Worm (Caenorhabditis elegans) whole organism, L4 larva: ENCODE data around the gene Y41C4A.9.

Experiments
- ZK337.2 ChIP-seq: fragments of 200-800 bp; sonication (Bioruptor generic); IDR thresholded peaks from 2 replicates; pipeline ENCODE4 v1.3.6; 2022; ENCODE audit warnings: missing genetic modification reagents, missing genetic modification characterization, missing compliant biosample characterization
- dmd-9 ChIP-seq: fragments of 200-800 bp; sonication (Bioruptor generic); IDR thresholded peaks from 2 replicates; pipeline ENCODE4 v1.3.6; 2022; ENCODE audit warnings: missing genetic modification reagents, missing genetic modification characterization, missing compliant biosample characterization
- lin-1 ChIP-seq: fragments of 200-800 bp; sonication (Bioruptor generic); IDR thresholded peaks from 2 replicates; pipeline ENCODE4 v1.3.6; 2022; ENCODE audit warnings: missing genetic modification reagents, missing genetic modification characterization, missing compliant biosample characterization
- mxl-2 ChIP-seq: fragments of 200-800 bp; sonication (Bioruptor generic); conservative IDR thresholded peaks from 2 replicates; pipeline ENCODE4 v1.3.6; 2022; ENCODE audit warnings: missing genetic modification reagents, missing genetic modification characterization, missing compliant biosample characterization
- nhr-48 ChIP-seq: sonication (generic microtip); optimal IDR thresholded peaks from 2 replicates; lab custom pipeline; 2016; ENCODE audit warnings: mild to moderate bottlenecking, missing genetic modification characterization, missing compliant biosample characterization
- zag-1 ChIP-seq: fragments of 150-350 bp; optimal IDR thresholded peaks from 2 replicates; lab custom pipeline; 2014; ENCODE audit warnings: missing biosample characterization, missing genetic modification characterization

DNA sequence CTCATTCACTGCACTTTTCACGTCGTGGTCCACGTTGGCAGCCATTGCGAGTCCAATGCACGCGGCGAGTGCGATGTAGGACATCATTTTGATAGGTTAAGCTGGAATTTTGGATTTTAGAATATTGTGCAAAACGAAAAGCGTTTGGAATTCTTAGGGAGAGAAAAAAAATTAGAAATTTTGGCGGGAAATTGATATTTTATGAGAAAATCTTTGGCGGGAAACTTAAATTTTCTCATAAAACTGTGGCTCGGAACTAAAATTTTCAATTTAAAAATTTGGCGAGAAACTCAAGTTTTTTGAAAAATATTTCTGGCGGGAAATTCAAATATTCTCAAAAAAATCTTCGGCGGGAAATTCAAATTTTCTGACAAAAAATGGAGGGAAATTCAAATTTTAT lies 19.1 kb upstream of the Y41C4A.9 start, which contains the start of gene sup-1:
- TF ChIP-seq mxl-2 (GFP tag; lab: Robert Waterston, UW) (no peak), nhr-48 (no peak), lin-1 (no peak), dmd-9 (GFP tag; lab: Robert Waterston, UW) (no peak), ZK337.2 (GFP tag; lab: Robert Waterston, UW) (no peak), zag-1 (tag; lab: Kevin White, UChicago) (no peak)
